Fruit fly (Drosophila melanogaster) whole organism, embryonic: ENCODE measurements around the gene Uvrag.

Experiments used
- Abd-B ChIP-seq: fragments of 200-800 bp; sonication (Bioruptor generic); optimal IDR thresholded peaks from 2 replicates; lab custom pipeline; 2018; ENCODE audit warnings: missing biosample characterization, mild to moderate bottlenecking, missing genetic modification characterization, moderate library complexity
- B-H1 ChIP-seq: fragments of 200-800 bp; sonication (Bioruptor generic); IDR thresholded peaks from 3 replicates; pipeline ENCODE4 v1.3.6; 2022; ENCODE audit warnings: missing biosample characterization, missing genetic modification characterization
- CG1603 ChIP-seq: fragments of 200-800 bp; sonication (Bioruptor generic); optimal IDR thresholded peaks from 2 replicates; lab custom pipeline; 2019; ENCODE audit warnings: missing biosample characterization, mild to moderate bottlenecking, missing genetic modification characterization, moderate library complexity
- CG16813 ChIP-seq: fragments of 200-800 bp; sonication (Bioruptor generic); IDR thresholded peaks from 3 replicates; pipeline ENCODE4 v1.3.6; 2022; ENCODE audit warnings: missing biosample characterization, missing genetic modification characterization; ENCODE audit not compliant: partially characterized antibody
- CG16815 ChIP-seq: fragments of 200-800 bp; sonication (Bioruptor generic); optimal IDR thresholded peaks from 3 replicates; lab custom pipeline; 2017; ENCODE audit warnings: missing biosample characterization, mild to moderate bottlenecking, missing genetic modification characterization
- CG17359 ChIP-seq: fragments of 200-800 bp; sonication (Bioruptor generic); optimal IDR thresholded peaks from 3 replicates; lab custom pipeline; 2018; ENCODE audit warnings: missing biosample characterization, mild to moderate bottlenecking, missing genetic modification characterization, moderate library complexity
- CG17568 ChIP-seq: fragments of 200-800 bp; sonication (Bioruptor generic); optimal IDR thresholded peaks from 2 replicates; lab custom pipeline; 2018; ENCODE audit warnings: missing biosample characterization, mild to moderate bottlenecking, missing genetic modification characterization, moderate library complexity
- CG2678 ChIP-seq: fragments of 200-800 bp; sonication (Bioruptor generic); optimal IDR thresholded peaks from 3 replicates; lab custom pipeline; 2019; ENCODE audit warnings: missing biosample characterization, mild to moderate bottlenecking, missing genetic modification characterization, moderate library complexity
- CG30020 ChIP-seq: fragments of 200-800 bp; optimal IDR thresholded peaks from 2 replicates; lab custom pipeline; 2019; ENCODE audit warnings: missing biosample characterization, mild to moderate bottlenecking, missing genetic modification characterization, moderate library complexity
- CG30431 ChIP-seq: fragments of 200-800 bp; sonication (Bioruptor generic); optimal IDR thresholded peaks from 2 replicates; lab custom pipeline; 2017; ENCODE audit warnings: missing biosample characterization, missing genetic modification characterization
- CG32772 ChIP-seq: fragments of 200-800 bp; sonication (Bioruptor generic); IDR thresholded peaks from 2 replicates; pipeline ENCODE4 v1.3.6; 2022; ENCODE audit warnings: missing biosample characterization, missing genetic modification characterization
- CG3281 ChIP-seq: fragments of 200-800 bp; sonication (Bioruptor generic); optimal IDR thresholded peaks from 3 replicates; lab custom pipeline; 2017; ENCODE audit warnings: missing biosample characterization, mild to moderate bottlenecking, missing genetic modification characterization
- CG3726 ChIP-seq: fragments of 200-800 bp; sonication (Bioruptor generic); IDR thresholded peaks from 3 replicates; pipeline ENCODE4, ENCODE4 v1.3.6; 2022; ENCODE audit warnings: missing biosample characterization, missing genetic modification characterization
- CG43689 ChIP-seq: fragments of 200-800 bp; sonication (Bioruptor generic); IDR thresholded peaks from 2 replicates; pipeline ENCODE4 v1.3.6; 2022; ENCODE audit warnings: missing biosample characterization, missing genetic modification characterization
- CG4424 ChIP-seq: fragments of 200-800 bp; sonication (Bioruptor generic); optimal IDR thresholded peaks from 3 replicates; lab custom pipeline; 2016; ENCODE audit warnings: missing biosample characterization, missing genetic modification characterization
- CG6683 ChIP-seq: fragments of 200-800 bp; sonication (Bioruptor generic); optimal IDR thresholded peaks from 2 replicates; lab custom pipeline; 2017; ENCODE audit warnings: missing biosample characterization, mild to moderate bottlenecking, missing genetic modification characterization, missing genetic modification reagents
- CG8089 ChIP-seq: fragments of 200-800 bp; sonication (Bioruptor generic); optimal IDR thresholded peaks from 3 replicates; lab custom pipeline; 2016; ENCODE audit warnings: missing biosample characterization, missing genetic modification characterization
- CG9876 ChIP-seq: fragments of 200-800 bp; sonication (Bioruptor generic); optimal IDR thresholded peaks from 2 replicates; lab custom pipeline; 2016; ENCODE audit warnings: missing biosample characterization, missing genetic modification characterization
- D19A ChIP-seq: fragments of 200-800 bp; optimal IDR thresholded peaks from 3 replicates; lab custom pipeline; 2019; ENCODE audit warnings: missing biosample characterization, mild to moderate bottlenecking, missing genetic modification characterization, moderate library complexity
- Deaf1 ChIP-seq: fragments of 200-800 bp; optimal IDR thresholded peaks from 3 replicates; lab custom pipeline; 2019; ENCODE audit warnings: missing biosample characterization, mild to moderate bottlenecking, missing genetic modification characterization, moderate library complexity
- HHEX ChIP-seq: fragments of 200-800 bp; sonication (Bioruptor generic); optimal IDR thresholded peaks from 3 replicates; lab custom pipeline; 2017; ENCODE audit warnings: missing biosample characterization, mild to moderate bottlenecking, missing genetic modification characterization, missing genetic modification reagents
- HLH54F ChIP-seq: fragments of 200-800 bp; sonication (Bioruptor generic); optimal IDR thresholded peaks from 3 replicates; lab custom pipeline; 2016; ENCODE audit warnings: missing biosample characterization, missing genetic modification characterization
- Hr39 ChIP-seq: fragments of >200 bp; optimal IDR thresholded peaks from 2 replicates; lab custom pipeline; 2017
- Jarid2 ChIP-seq: fragments of 200-800 bp; sonication (Bioruptor generic); optimal IDR thresholded peaks from 3 replicates; lab custom pipeline; 2017; ENCODE audit warnings: mild to moderate bottlenecking, missing biosample characterization, missing genetic modification reagents, missing genetic modification characterization
- Lhr ChIP-seq: fragments of 200-800 bp; sonication (Bioruptor generic); optimal IDR thresholded peaks from 3 replicates; lab custom pipeline; 2017; ENCODE audit warnings: mild to moderate bottlenecking, missing biosample characterization, missing genetic modification reagents, missing genetic modification characterization
- Neu2 ChIP-seq: fragments of 200-800 bp; sonication (Bioruptor generic); optimal IDR thresholded peaks from 3 replicates; lab custom pipeline; 2016; ENCODE audit warnings: missing biosample characterization, missing genetic modification characterization, borderline replicate concordance
- Nf-YA ChIP-seq: fragments of 200-800 bp; sonication (Bioruptor generic); IDR thresholded peaks from 2 replicates; pipeline ENCODE4 v1.3.6; 2022; ENCODE audit warnings: missing biosample characterization, missing genetic modification characterization
- Nf-YC ChIP-seq: fragments of 200-800 bp; optimal IDR thresholded peaks from 3 replicates; lab custom pipeline; 2019; ENCODE audit warnings: missing biosample characterization, mild to moderate bottlenecking, missing genetic modification characterization, moderate library complexity
- Oaz ChIP-seq: fragments of 200-800 bp; sonication (Bioruptor generic); IDR thresholded peaks from 2 replicates; pipeline ENCODE4 v1.3.6; 2022; ENCODE audit warnings: missing biosample characterization, missing genetic modification characterization
- Ptx1 ChIP-seq: fragments of 200-800 bp; sonication (Bioruptor generic); IDR thresholded peaks from 2 replicates; pipeline ENCODE4 v1.3.6; 2022; ENCODE audit warnings: missing biosample characterization, missing genetic modification characterization
- Rfx ChIP-seq: fragments of 200-800 bp; sonication (Bioruptor generic); IDR thresholded peaks from 2 replicates; pipeline ENCODE4 v1.3.6; 2022; ENCODE audit warnings: missing biosample characterization, missing genetic modification characterization
- Sox102F ChIP-seq: fragments of 200-800 bp; sonication (Bioruptor generic); optimal IDR thresholded peaks from 2 replicates; lab custom pipeline; 2018; ENCODE audit warnings: missing biosample characterization, mild to moderate bottlenecking, missing genetic modification characterization, moderate library complexity
- Sry-δ ChIP-seq: fragments of 200-800 bp; sonication (Bioruptor generic); optimal IDR thresholded peaks from 2 replicates; lab custom pipeline; 2016; ENCODE audit warnings: missing biosample characterization, missing genetic modification characterization
- ato ChIP-seq: fragments of 200-800 bp; sonication (Bioruptor generic); IDR thresholded peaks from 2 replicates; pipeline ENCODE4 v1.3.6; 2022; ENCODE audit warnings: missing biosample characterization, missing genetic modification characterization; ENCODE audit not compliant: partially characterized antibody
- ci ChIP-seq: fragments of 200-800 bp; sonication (Bioruptor generic); IDR thresholded peaks from 3 replicates; pipeline ENCODE4 v1.3.6; 2022; ENCODE audit warnings: missing biosample characterization, missing genetic modification characterization
- esg ChIP-seq: fragments of 200-800 bp; sonication (Bioruptor generic); conservative IDR thresholded peaks from 2 replicates; pipeline ENCODE4 v1.3.6; 2022; ENCODE audit warnings: missing biosample characterization, missing genetic modification characterization
- gsb ChIP-seq: fragments of 200-800 bp; sonication (Bioruptor generic); IDR thresholded peaks from 2 replicates; pipeline ENCODE4 v1.3.6; 2022; ENCODE audit warnings: missing biosample characterization, missing genetic modification characterization
- gt ChIP-seq: fragments of 200-800 bp; sonication (Bioruptor generic); IDR thresholded peaks from 2 replicates; pipeline ENCODE4 v1.3.6; 2022; ENCODE audit warnings: missing biosample characterization, missing genetic modification characterization
- ind ChIP-seq: fragments of 200-800 bp; sonication (Bioruptor generic); optimal IDR thresholded peaks from 3 replicates; lab custom pipeline; 2016; ENCODE audit warnings: missing biosample characterization, missing genetic modification characterization
- klu ChIP-seq: fragments of 200-800 bp; sonication (Bioruptor generic); IDR thresholded peaks from 2 replicates; pipeline ENCODE4 v1.3.6; 2022; ENCODE audit warnings: missing biosample characterization, missing genetic modification characterization
- org-1 ChIP-seq: fragments of 200-800 bp; sonication (Bioruptor generic); optimal IDR thresholded peaks from 2 replicates; lab custom pipeline; 2017; ENCODE audit warnings: missing biosample characterization, missing genetic modification characterization
- pan ChIP-seq, 4 experiments: fragments of >200 bp in 3 of 4; fragments of 200-800 bp in 1 of 4; sonication (Bioruptor generic) in 1 of 4; optimal IDR thresholded peaks in 3 of 4; IDR thresholded peaks in 1 of 4; 2 replicates each; pipeline versions ENCODE4 v1.3.6 to Lab custom; 2017 to 2022; ENCODE audit warnings: missing biosample characterization in 2 of 4, missing genetic modification characterization in 2 of 4, mixed read lengths in 1 of 4
- pros ChIP-seq: fragments of 200-800 bp; sonication (Bioruptor generic); optimal IDR thresholded peaks from 3 replicates; lab custom pipeline; 2019; ENCODE audit warnings: missing biosample characterization, mild to moderate bottlenecking, missing genetic modification characterization, moderate library complexity
- schlank ChIP-seq: fragments of 200-800 bp; sonication (Bioruptor generic); optimal IDR thresholded peaks from 2 replicates; lab custom pipeline; 2018; ENCODE audit warnings: missing biosample characterization, mild to moderate bottlenecking, missing genetic modification characterization
- scrt ChIP-seq: fragments of 200-800 bp; sonication (Bioruptor generic); optimal IDR thresholded peaks from 2 replicates; lab custom pipeline; 2018; ENCODE audit warnings: missing biosample characterization, mild to moderate bottlenecking, missing genetic modification characterization, moderate library complexity
- seq ChIP-seq: fragments of 200-800 bp; sonication (Bioruptor generic); IDR thresholded peaks from 2 replicates; pipeline ENCODE4 v1.3.6; 2022; ENCODE audit warnings: missing biosample characterization, missing genetic modification characterization
- zen ChIP-seq: fragments of 200-800 bp; sonication (Bioruptor generic); optimal IDR thresholded peaks from 3 replicates; lab custom pipeline; 2018; ENCODE audit warnings: missing biosample characterization, mild to moderate bottlenecking, missing genetic modification characterization, moderate library complexity

The Uvrag gene

DNA sequence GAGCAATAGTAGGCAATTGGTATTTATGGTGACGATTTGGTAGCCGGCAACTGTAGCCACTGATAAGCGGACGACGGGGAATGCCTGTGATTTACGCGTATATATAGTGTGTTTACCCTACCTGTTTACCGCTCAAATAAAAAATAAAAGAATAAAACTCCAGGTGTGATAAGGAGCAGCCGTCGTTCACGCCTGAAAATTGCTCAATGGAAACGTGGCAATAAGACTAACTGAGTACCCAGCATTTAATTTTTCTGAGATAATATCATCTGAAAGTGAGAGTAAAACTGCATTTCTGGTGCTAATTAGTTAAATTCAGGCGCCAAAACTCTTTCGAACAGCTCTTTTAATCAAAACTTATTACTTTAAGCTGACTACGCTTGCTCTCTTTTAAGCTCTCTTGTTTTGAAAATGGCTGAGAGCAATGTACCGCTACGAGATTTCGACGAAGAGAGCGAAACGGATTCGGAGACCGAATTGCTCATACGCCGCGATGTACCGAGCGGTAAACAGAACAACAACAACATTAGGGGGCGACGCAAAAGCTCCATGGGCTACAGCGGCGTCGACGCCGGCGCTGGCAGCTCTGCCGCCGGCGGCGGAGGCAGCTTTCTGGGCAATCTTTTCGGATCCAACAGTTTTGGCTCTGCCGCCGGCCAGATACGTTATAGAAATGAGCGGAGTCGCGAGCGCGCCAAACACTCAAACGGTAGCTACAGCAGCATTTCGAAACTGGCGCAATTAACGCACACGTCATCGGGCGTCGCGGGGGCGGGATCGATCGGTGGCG, 3.9 kb downstream of the Uvrag start (continued):
- TF ChIP-seq Abd-B (GFP tag; lab: Kevin White, UChicago) (no peak), ci (peak; percentile 88), CG3726 (peak; percentile 74; the same call in 1 of the 3 replicates), CG16815 (GFP tag; lab: Kevin White, UChicago) (no peak), D19A (tag; lab: Kevin White, UChicago) (peak; percentile 60), Sox102F (GFP tag; lab: Kevin White, UChicago) (peak; percentile 72), Hr39 (lab: Kevin White, UChicago) (no peak), Lhr (peak; percentile 38), Nf-YC (tag; lab: Kevin White, UChicago) (peak; percentile 65), pros (GFP tag; lab: Kevin White, UChicago) (no peak), Ptx1 (GFP tag; lab: Robert Waterston, UW) (no peak), esg (GFP tag; lab: Robert Waterston, UW) (no peak), CG2678 (tag; lab: Kevin White, UChicago) (peak; percentile 92), seq (GFP tag; lab: Robert Waterston, UW) (peak; percentile 81; the same call in 1 of the 2 replicates), HLH54F (GFP tag; lab: Kevin White, UChicago) (peak; percentile 27), Sry-δ (GFP tag; lab: Kevin White, UChicago) (no peak), CG9876 (no peak)

DNA sequence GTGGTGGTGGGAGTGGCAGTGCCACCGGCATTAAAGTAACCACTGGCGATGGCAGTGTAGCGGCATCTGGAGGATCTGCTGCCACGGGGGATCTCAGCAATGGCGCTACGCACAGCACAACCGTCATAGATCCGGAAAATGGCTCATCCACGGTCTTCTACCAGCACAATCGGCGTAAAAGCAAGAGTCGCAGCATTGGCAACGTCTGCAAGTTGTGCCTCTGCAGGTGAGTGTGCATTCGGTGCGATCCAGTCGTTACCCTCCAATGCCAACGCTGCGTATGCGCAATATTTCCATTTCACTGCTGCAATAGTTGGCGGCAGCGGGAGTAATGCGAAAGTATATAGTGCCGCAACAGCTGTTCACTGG, 4.5 kb downstream of the Uvrag start:
- 0 out of 3 replicates have a peak, but pooled peaks have one; percentile 23 for TF ChIP-seq B-H1 (GFP tag; lab: Robert Waterston, UW)
- peak; percentile 51 for TF ChIP-seq Jarid2 (GFP tag; lab: Kevin White, UChicago)
- TF ChIP-seq Rfx: no peak
- TF ChIP-seq esg (GFP tag; lab: Robert Waterston, UW): no peak
- TF ChIP-seq Deaf1 (tag; lab: Kevin White, UChicago): no peak
- TF ChIP-seq ato (GFP tag; lab: Robert Waterston, UW): no peak
- TF ChIP-seq CG17359 (tag; lab: Kevin White, UChicago): peak; percentile 3
- no peak for TF ChIP-seq Oaz (GFP tag; lab: Robert Waterston, UW)
- TF ChIP-seq ind (GFP tag; lab: Kevin White, UChicago): peak; percentile 4
- no peak for TF ChIP-seq schlank (tag; lab: Kevin White, UChicago)
- TF ChIP-seq HHEX (GFP tag; lab: Kevin White, UChicago): peak; percentile 7
- peak; percentile 41 for TF ChIP-seq org-1 (GFP tag; lab: Kevin White, UChicago)
- no peak for TF ChIP-seq CG8089 (GFP tag; lab: Kevin White, UChicago)
- no peak for TF ChIP-seq CG16813
- 0 out of 2 replicates have a peak, but pooled peaks have one; percentile 36 for TF ChIP-seq CG32772 (GFP tag; lab: Robert Waterston, UW)
- no peak for TF ChIP-seq CG6683 (GFP tag; lab: Kevin White, UChicago)
- no peak for TF ChIP-seq CG30431 (GFP tag; lab: Kevin White, UChicago)
- 0 out of 2 replicates have a peak, but pooled peaks have one; percentile 12 for TF ChIP-seq gt
- TF ChIP-seq CG30020 (tag; lab: Kevin White, UChicago): no peak
- peak; percentile 4 for TF ChIP-seq Nf-YC (tag; lab: Kevin White, UChicago)
- TF ChIP-seq scrt (GFP tag; lab: Kevin White, UChicago): no peak
- no peak for TF ChIP-seq pan (optimal IDR thresholded peaks at IDR 0.05; lab: Kevin White, UChicago)
- peak in 1 of 2 experiments; percentile 13 for TF ChIP-seq pan (GFP tag; optimal IDR thresholded peaks at IDR 0.05 in 1 of 2, IDR thresholded peaks at IDR 0.05 in 1 of 2)
- TF ChIP-seq Nf-YA (GFP tag; lab: Robert Waterston, UW): 0 out of 2 replicates have a peak, but pooled peaks have one; percentile 5
- peak; percentile 17 for TF ChIP-seq CG1603 (tag; lab: Kevin White, UChicago)
- peak; percentile 4 for TF ChIP-seq CG3281
- TF ChIP-seq CG4424 (GFP tag; lab: Kevin White, UChicago): no peak
- TF ChIP-seq zen (tag; lab: Kevin White, UChicago): no peak
- 0 out of 2 replicates have a peak, but pooled peaks have one; percentile 15 for TF ChIP-seq CG43689 (GFP tag; lab: Robert Waterston, UW)
- TF ChIP-seq klu: 0 out of 2 replicates have a peak, but pooled peaks have one; percentile 13
- 0 out of 3 replicates have a peak, but pooled peaks have one; percentile 1 for TF ChIP-seq ci
- TF ChIP-seq CG17568 (GFP tag; lab: Kevin White, UChicago): no peak
- TF ChIP-seq gsb (GFP tag; lab: Robert Waterston, UW): no peak
- TF ChIP-seq Neu2: no peak
